Worm (Caenorhabditis elegans): ENCODE data around the gene chmp-7.

The chmp-7 gene

ce11 chrII:9060332-9060840, 5.6 kb downstream of the chmp-7 start (continued):
- no peak for TF ChIP-seq zim-3 (tag; optimal IDR thresholded peaks at IDR 0.05)
- TF ChIP-seq B0019.2 (GFP tag; conservative IDR thresholded peaks at IDR 0.05), result no peak
- peak; percentile 57 for TF ChIP-seq tbp1 (GFP tag; optimal IDR thresholded peaks at IDR 0.05)
- peak; percentile 98 for TF ChIP-seq zfh-2 (GFP tag; conservative IDR thresholded peaks at IDR 0.05)
- peak; percentile 83 for TF ChIP-seq B0336.3 (GFP tag; IDR thresholded peaks at IDR 0.05)
- TF ChIP-seq lag-1 (GFP tag; IDR thresholded peaks at IDR 0.05), result no peak
- TF ChIP-seq F23B12.7 (tag; optimal IDR thresholded peaks at IDR 0.05; ENCODE audit: insufficient read depth), result peak; percentile 37
- no peak for TF ChIP-seq nhr-27 (tag; optimal IDR thresholded peaks at IDR 0.05)
- TF ChIP-seq fkh-3 (tag; optimal IDR thresholded peaks at IDR 0.05), result no peak
- 0 out of 2 replicates have a peak, but pooled peaks have one; percentile 32 for TF ChIP-seq C17E4.6 (GFP tag; IDR thresholded peaks at IDR 0.05)
- TF ChIP-seq bed-2 (GFP tag; IDR thresholded peaks at IDR 0.05), result no peak
- TF ChIP-seq ceh-27 (GFP tag; optimal IDR thresholded peaks at IDR 0.05), result peak; percentile 92
- TF ChIP-seq nhr-90 (tag; optimal IDR thresholded peaks at IDR 0.05), result peak; percentile 60
- no peak for TF ChIP-seq mes-4 (tag; optimal IDR thresholded peaks at IDR 0.05)
- TF ChIP-seq ztf-6 (GFP tag; IDR thresholded peaks at IDR 0.05), result no peak
- peak; percentile 65 for TF ChIP-seq unc-62 (GFP tag; optimal IDR thresholded peaks at IDR 0.05)
- TF ChIP-seq aptf-3 (GFP tag; IDR thresholded peaks at IDR 0.05), result no peak
- TF ChIP-seq athp-1 (tag; optimal IDR thresholded peaks at IDR 0.05), result peak; percentile 9
- TF ChIP-seq D2030.7 (GFP tag; IDR thresholded peaks at IDR 0.05), result no peak
- no peak for TF ChIP-seq tbx-9 (tag; optimal IDR thresholded peaks at IDR 0.05; ENCODE audit: borderline replicate concordance)
- peak; percentile 14 for TF ChIP-seq F22D6.2 (tag; optimal IDR thresholded peaks at IDR 0.05)
- TF ChIP-seq pbrm-1 (GFP tag; IDR thresholded peaks at IDR 0.05), result peak; percentile 69
- no peak for TF ChIP-seq B0261.1 (tag; optimal IDR thresholded peaks at IDR 0.05)
- 0 out of 2 replicates have a peak, but pooled peaks have one; percentile 12 for TF ChIP-seq ceh-100 (GFP tag; IDR thresholded peaks at IDR 0.05)
- no peak for TF ChIP-seq ets-4 (GFP tag; optimal IDR thresholded peaks at IDR 0.05)
- peak; percentile 77 for TF ChIP-seq atf-7 (tag; optimal IDR thresholded peaks at IDR 0.05)
- no peak for TF ChIP-seq attf-6 (GFP tag; IDR thresholded peaks at IDR 0.05)
- TF ChIP-seq dpff-1 (tag; optimal IDR thresholded peaks at IDR 0.05), result peak; percentile 9
- no peak for TF ChIP-seq F55B11.4 (tag; optimal IDR thresholded peaks at IDR 0.05; ENCODE audit: borderline replicate concordance, insufficient read depth)
- peak; percentile 46; the same call in 1 of the 2 replicates for TF ChIP-seq attf-3 (GFP tag; conservative IDR thresholded peaks at IDR 0.05)
- TF ChIP-seq ZK185.1 (tag; optimal IDR thresholded peaks at IDR 0.05; ENCODE audit: poor library complexity, severe bottlenecking), result peak; percentile 61
- peak; percentile 44 for TF ChIP-seq tlf-1 (GFP tag; optimal IDR thresholded peaks at IDR 0.05)
- TF ChIP-seq lin-26 (GFP tag; IDR thresholded peaks at IDR 0.05), result no peak
- peak; percentile 14 for TF ChIP-seq F57A8.1 (GFP tag; optimal IDR thresholded peaks at IDR 0.05)
- no peak for TF ChIP-seq nhr-179 (tag; optimal IDR thresholded peaks at IDR 0.05)
- no peak for TF ChIP-seq nhr-120 (GFP tag; IDR thresholded peaks at IDR 0.05)
- TF ChIP-seq mcd-1 (GFP tag; IDR thresholded peaks at IDR 0.05), result peak; percentile 83
- no peak for TF ChIP-seq let-526 (GFP tag; IDR thresholded peaks at IDR 0.05)
- TF ChIP-seq ceh-79 (tag; optimal IDR thresholded peaks at IDR 0.05), result no peak
- no peak for TF ChIP-seq ama-1 (optimal IDR thresholded peaks at IDR 0.05)
- no peak for TF ChIP-seq ama-1 (GFP tag; optimal IDR thresholded peaks at IDR 0.05)
- no peak for TF ChIP-seq ztf-25 (GFP tag; IDR thresholded peaks at IDR 0.05)
- peak in 1 of 3 experiments; percentile 24 for TF ChIP-seq lin-35 (GFP tag; optimal IDR thresholded peaks at IDR 0.05)
- TF ChIP-seq unc-130 (GFP tag; optimal IDR thresholded peaks at IDR 0.05), result no peak
- TF ChIP-seq F52B5.7 (tag; optimal IDR thresholded peaks at IDR 0.05), result no peak
- peak; percentile 89 for TF ChIP-seq dox-1 (GFP tag; IDR thresholded peaks at IDR 0.05)
- TF ChIP-seq lsl-1 (GFP tag; optimal IDR thresholded peaks at IDR 0.05), result no peak
- TF ChIP-seq lin-54 (GFP tag; optimal IDR thresholded peaks at IDR 0.05), result peak; percentile 64
- no peak for TF ChIP-seq Y53G8AR.9 (GFP tag; conservative IDR thresholded peaks at IDR 0.05)
